Worm (Caenorhabditis elegans) whole organism, late embryonic: ENCODE results near the gene metl-2.

Source experiments
- C08G9.2 ChIP-seq: sonication (generic microtip); optimal IDR thresholded peaks from 2 replicates; lab custom pipeline; 2016; ENCODE audit warnings: mild to moderate bottlenecking, missing genetic modification characterization, moderate library complexity, missing compliant biosample characterization
- K09A11.1 ChIP-seq: sonication (generic microtip); optimal IDR thresholded peaks from 2 replicates; lab custom pipeline; 2017; ENCODE audit warnings: antibody characterized with exemption, mild to moderate bottlenecking, missing genetic modification characterization, missing compliant biosample characterization; ENCODE audit not compliant: insufficient read depth
- Y22D7AL.16 ChIP-seq: sonication (generic microtip); optimal IDR thresholded peaks from 2 replicates; lab custom pipeline; 2016; ENCODE audit warnings: missing genetic modification characterization, missing compliant biosample characterization
- ahr-1 ChIP-seq: sonication (generic microtip); optimal IDR thresholded peaks from 2 replicates; lab custom pipeline; 2016; ENCODE audit warnings: missing genetic modification characterization, missing compliant biosample characterization
- ama-1 ChIP-seq: fragments of 150-350 bp; optimal IDR thresholded peaks from 2 replicates; lab custom pipeline; 2014
- ceh-18 ChIP-seq: sonication (generic microtip); optimal IDR thresholded peaks from 2 replicates; lab custom pipeline; 2016; ENCODE audit warnings: missing genetic modification characterization, missing compliant biosample characterization
- ceh-2 ChIP-seq: sonication (generic microtip); optimal IDR thresholded peaks from 2 replicates; lab custom pipeline; 2016; ENCODE audit warnings: missing genotype, missing genetic modification characterization, missing compliant biosample characterization
- ceh-31 ChIP-seq: sonication (generic microtip); optimal IDR thresholded peaks from 2 replicates; lab custom pipeline; 2016; ENCODE audit warnings: missing genetic modification characterization, missing compliant biosample characterization
- ceh-45 ChIP-seq: fragments of 200-800 bp; sonication (Bioruptor generic); IDR thresholded peaks from 2 replicates; pipeline ENCODE4 v1.3.6; 2022; ENCODE audit warnings: missing genetic modification reagents, missing genetic modification characterization, missing compliant biosample characterization
- ceh-48 ChIP-seq: sonication (generic microtip); optimal IDR thresholded peaks from 2 replicates; lab custom pipeline; 2016; ENCODE audit warnings: missing genetic modification characterization, inconsistent platforms, missing compliant biosample characterization
- dmd-4 ChIP-seq: sonication (generic microtip); optimal IDR thresholded peaks from 2 replicates; lab custom pipeline; 2016; ENCODE audit warnings: borderline replicate concordance, missing genetic modification characterization, missing compliant biosample characterization
- dve-1 ChIP-seq: sonication (generic microtip); optimal IDR thresholded peaks from 2 replicates; lab custom pipeline; 2017; ENCODE audit warnings: antibody characterized with exemption, mild to moderate bottlenecking, missing genetic modification characterization, missing compliant biosample characterization
- ets-4 ChIP-seq: sonication (generic microtip); optimal IDR thresholded peaks from 2 replicates; lab custom pipeline; 2016; ENCODE audit warnings: missing genetic modification characterization, missing compliant biosample characterization
- hlh-13 ChIP-seq: fragments of 200-800 bp; sonication (Bioruptor generic); optimal IDR thresholded peaks from 2 replicates; lab custom pipeline; 2018; ENCODE audit warnings: mild to moderate bottlenecking, missing genetic modification characterization, missing compliant biosample characterization
- hlh-15 ChIP-seq: sonication (generic microtip); optimal IDR thresholded peaks from 2 replicates; lab custom pipeline; 2016; ENCODE audit warnings: missing genetic modification characterization, missing compliant biosample characterization
- hlh-30 ChIP-seq: sonication (generic microtip); optimal IDR thresholded peaks from 2 replicates; lab custom pipeline; 2017; ENCODE audit warnings: antibody characterized with exemption, missing genetic modification characterization, missing compliant biosample characterization; ENCODE audit not compliant: insufficient read depth
- hlh-6 ChIP-seq: sonication (generic microtip); optimal IDR thresholded peaks from 2 replicates; lab custom pipeline; 2016; ENCODE audit warnings: missing genotype, missing genetic modification characterization, missing compliant biosample characterization
- hlh-8 ChIP-seq: sonication (generic microtip); optimal IDR thresholded peaks from 2 replicates; lab custom pipeline; 2016; ENCODE audit warnings: missing genotype, missing genetic modification characterization, missing compliant biosample characterization
- lin-11 ChIP-seq: fragments of 200-800 bp; sonication (Bioruptor generic); optimal IDR thresholded peaks from 2 replicates; lab custom pipeline; 2018; ENCODE audit warnings: mild to moderate bottlenecking, missing genetic modification characterization, missing compliant biosample characterization
- mec-3 ChIP-seq: sonication (generic microtip); optimal IDR thresholded peaks from 2 replicates; lab custom pipeline; 2016; ENCODE audit warnings: borderline replicate concordance, missing genetic modification characterization, missing compliant biosample characterization
- nfya-1 ChIP-seq: sonication (generic microtip); optimal IDR thresholded peaks from 2 replicates; lab custom pipeline; 2017; ENCODE audit warnings: missing genetic modification characterization, mild to moderate bottlenecking, missing compliant biosample characterization, antibody characterized with exemption, moderate library complexity
- nhr-232 ChIP-seq: sonication (generic microtip); optimal IDR thresholded peaks from 2 replicates; lab custom pipeline; 2016; ENCODE audit warnings: missing genetic modification characterization, missing compliant biosample characterization
- npax-4 ChIP-seq: sonication (generic microtip); optimal IDR thresholded peaks from 2 replicates; lab custom pipeline; 2016; ENCODE audit warnings: missing genetic modification characterization, missing compliant biosample characterization
- pat-9 ChIP-seq: fragments of 200-800 bp; sonication (Bioruptor generic); optimal IDR thresholded peaks from 2 replicates; lab custom pipeline; 2018; ENCODE audit warnings: mild to moderate bottlenecking, missing genetic modification characterization, moderate library complexity, missing compliant biosample characterization
- pha-4 ChIP-seq: fragments of 150-350 bp; optimal IDR thresholded peaks from 2 replicates; lab custom pipeline; 2018; ENCODE audit warnings: missing biosample characterization, missing genetic modification reagents, missing genetic modification characterization
- pros-1 ChIP-seq: fragments of 150-350 bp; optimal IDR thresholded peaks from 2 replicates; lab custom pipeline; 2014; ENCODE audit warnings: missing biosample characterization, missing genetic modification reagents, missing genetic modification characterization
- ref-2 ChIP-seq: sonication (generic microtip); optimal IDR thresholded peaks from 2 replicates; lab custom pipeline; 2016; ENCODE audit warnings: missing genetic modification characterization, missing compliant biosample characterization
- rnt-1 ChIP-seq: sonication (generic microtip); optimal IDR thresholded peaks from 2 replicates; lab custom pipeline; 2016; ENCODE audit warnings: missing genetic modification characterization, missing compliant biosample characterization
- sox-4 ChIP-seq: sonication (generic microtip); optimal IDR thresholded peaks from 2 replicates; lab custom pipeline; 2017; ENCODE audit warnings: mild to moderate bottlenecking, missing genetic modification characterization, inconsistent platforms, missing compliant biosample characterization
- syd-9 ChIP-seq: sonication (generic microtip); optimal IDR thresholded peaks from 2 replicates; lab custom pipeline; 2016; ENCODE audit warnings: mild to moderate bottlenecking, missing genetic modification characterization, moderate library complexity, missing compliant biosample characterization
- tbx-2 ChIP-seq: sonication (generic microtip); optimal IDR thresholded peaks from 2 replicates; lab custom pipeline; 2016; ENCODE audit warnings: missing genetic modification characterization, missing compliant biosample characterization
- tbx-7 ChIP-seq: sonication (generic microtip); optimal IDR thresholded peaks from 2 replicates; lab custom pipeline; 2016; ENCODE audit warnings: missing genotype, missing genetic modification characterization, missing compliant biosample characterization
- unc-3 ChIP-seq, 2 experiments: fragments of 200-800 bp in 1 of 2; sonication (Bioruptor generic) in 1 of 2; sonication (generic microtip) in 1 of 2; conservative IDR thresholded peaks in 1 of 2; optimal IDR thresholded peaks in 1 of 2; 2 replicates each; pipeline versions ENCODE4 v1.3.6 to Lab custom; 2016 to 2022; ENCODE audit warnings: missing compliant biosample characterization in 2 of 2, missing genetic modification characterization in 2 of 2, missing genetic modification reagents in 1 of 2
- unc-42 ChIP-seq: sonication (generic microtip); optimal IDR thresholded peaks from 2 replicates; lab custom pipeline; 2016; ENCODE audit warnings: missing genotype, missing genetic modification characterization, missing compliant biosample characterization
- unc-55 ChIP-seq: sonication (generic microtip); optimal IDR thresholded peaks from 2 replicates; lab custom pipeline; 2017; ENCODE audit warnings: missing biosample characterization, missing genetic modification reagents, missing genetic modification characterization
- unc-86 ChIP-seq: sonication (generic microtip); optimal IDR thresholded peaks from 2 replicates; lab custom pipeline; 2016; ENCODE audit warnings: missing genetic modification characterization, missing compliant biosample characterization
- zip-5 ChIP-seq: sonication (generic microtip); optimal IDR thresholded peaks from 2 replicates; lab custom pipeline; 2016; ENCODE audit warnings: missing genetic modification characterization, missing compliant biosample characterization

Gene metl-2

ce11 chrII:15008481-15009057 lies 38.9 kb downstream of the metl-2 start (continued):
- TF ChIP-seq unc-86 (tag; lab: Kevin White, UChicago): no peak
- TF ChIP-seq ama-1 (lab: Kevin White, UChicago): no peak
- no peak for TF ChIP-seq ceh-18
- peak; percentile 68 for TF ChIP-seq tbx-7 (tag; lab: Kevin White, UChicago)
- no peak for TF ChIP-seq rnt-1 (tag; lab: Kevin White, UChicago)
- TF ChIP-seq hlh-30 (tag; lab: Kevin White, UChicago): no peak
- TF ChIP-seq ceh-45 (GFP tag; lab: Robert Waterston, UW): no peak
- TF ChIP-seq dmd-4 (tag; lab: Kevin White, UChicago): peak; percentile 7
- no peak for TF ChIP-seq zip-5 (tag; lab: Kevin White, UChicago)
- no peak for TF ChIP-seq hlh-13 (GFP tag; lab: Kevin White, UChicago)
- TF ChIP-seq hlh-8 (tag; lab: Kevin White, UChicago): no peak
- TF ChIP-seq npax-4 (tag; lab: Kevin White, UChicago): no peak
- TF ChIP-seq C08G9.2 (tag; lab: Kevin White, UChicago): peak; percentile 60
- TF ChIP-seq syd-9 (tag; lab: Kevin White, UChicago): no peak
- peak; percentile 50 for TF ChIP-seq ref-2

- peak; percentile 30 for TF ChIP-seq ets-4 (tag; lab: Kevin White, UChicago)
- TF ChIP-seq tbx-2: peak; percentile 39
- no peak for TF ChIP-seq ahr-1 (tag; lab: Kevin White, UChicago)
- no peak for TF ChIP-seq dve-1 (tag; lab: Kevin White, UChicago)
- TF ChIP-seq unc-42 (tag; lab: Kevin White, UChicago): peak; percentile 62
- peak; percentile 6 for TF ChIP-seq pros-1 (tag; lab: Kevin White, UChicago)
- TF ChIP-seq unc-55 (GFP tag; lab: Kevin White, UChicago): peak; percentile 15
- peak; percentile 55 for TF ChIP-seq ceh-31
- no peak for TF ChIP-seq ceh-2
- TF ChIP-seq sox-4 (tag; lab: Kevin White, UChicago): peak; percentile 7
- peak; percentile 29 for TF ChIP-seq ceh-18
- TF ChIP-seq C08G9.2 (tag; lab: Kevin White, UChicago): peak; percentile 37
- peak; percentile 20 for TF ChIP-seq ref-2
- no peak for TF ChIP-seq pha-4 (tag; lab: Kevin White, UChicago)
- peak; percentile 23 for TF ChIP-seq pat-9 (tag; lab: Kevin White, UChicago)
- peak; percentile 41 for TF ChIP-seq rnt-1 (tag; lab: Kevin White, UChicago)
- TF ChIP-seq nfya-1: peak; percentile 71
- peak; percentile 1 for TF ChIP-seq ceh-48 (tag; lab: Kevin White, UChicago)
These were observed 40.9 kb downstream of the metl-2 start, which contains the start of the genes Y53F4B.9 and Y53F4B.11 for ce11 chrII:15010366-15011235. Gene Y53F4B.9 (minus strand): TSS chrII:15010416. Gene Y53F4B.11 (plus strand): TSS chrII:15010748.

ce11 chrII:15014380-15014779 lies 44.7 kb downstream of the metl-2 start, which contains the start of gene Y53F4B.51:
Gene Y53F4B.51 (minus strand): TSS chrII:15014442.
- TF ChIP-seq unc-42 (tag; lab: Kevin White, UChicago) (peak; percentile 45), zip-5 (tag; lab: Kevin White, UChicago) (no peak), mec-3 (tag; lab: Kevin White, UChicago) (no peak), ceh-18 (no peak)

- peak; percentile 55 for TF ChIP-seq unc-42 (tag; lab: Kevin White, UChicago)
- no peak for TF ChIP-seq hlh-13 (GFP tag; lab: Kevin White, UChicago)
These were observed 46.0 kb downstream of the metl-2 start for ce11 chrII:15015669-15016068.

ce11 chrII:15018923-15019322 lies 49.2 kb downstream of the metl-2 start, which contains the start of gene Y53F4B.12:
Gene Y53F4B.12 (plus strand): TSS chrII:15019223.
- TF ChIP-seq unc-3 (GFP tag; conservative IDR thresholded peaks at IDR 0.05; lab: Robert Waterston, UW) (no peak), unc-3 (tag; optimal IDR thresholded peaks at IDR 0.05; lab: Kevin White, UChicago) (no peak), K09A11.1 (no peak), ref-2 (no peak), hlh-13 (GFP tag; lab: Kevin White, UChicago) (no peak), unc-86 (tag; lab: Kevin White, UChicago) (no peak), nhr-232 (tag; lab: Kevin White, UChicago) (no peak), nfya-1 (no peak), hlh-6 (no peak), Y22D7AL.16 (tag; lab: Kevin White, UChicago) (no peak), hlh-15 (tag; lab: Kevin White, UChicago) (no peak), pros-1 (tag; lab: Kevin White, UChicago) (no peak), lin-11 (tag; lab: Kevin White, UChicago) (no peak), pat-9 (tag; lab: Kevin White, UChicago) (no peak)
